Worm (Caenorhabditis elegans) whole organism, L1 larva: ENCODE results near the gene T02H6.9.

Experiments used
- C34B4.2 ChIP-seq: sonication (generic microtip); optimal IDR thresholded peaks from 2 replicates; lab custom pipeline; 2017; ENCODE audit warnings: mild to moderate bottlenecking, missing genetic modification characterization, missing compliant biosample characterization
- aly-2 ChIP-seq: fragments of 150-350 bp; optimal IDR thresholded peaks from 2 replicates; lab custom pipeline; 2014; ENCODE audit warnings: missing biosample characterization, missing genetic modification characterization
- ceh-8 ChIP-seq: fragments of 200-800 bp; sonication (Bioruptor generic); optimal IDR thresholded peaks from 2 replicates; lab custom pipeline; 2018; ENCODE audit warnings: mild to moderate bottlenecking, missing genetic modification characterization, moderate library complexity, missing compliant biosample characterization
- ceh-82 ChIP-seq, 3 experiments: fragments of 150-350 bp in 1 of 3; sonication (generic microtip) in 2 of 3; optimal IDR thresholded peaks; 2 replicates each; lab custom pipeline; 2014 to 2017; ENCODE audit warnings: missing biosample characterization in 3 of 3, missing genetic modification characterization in 3 of 3
- ces-1 ChIP-seq: fragments of 150-350 bp; optimal IDR thresholded peaks from 2 replicates; lab custom pipeline; 2014; ENCODE audit warnings: missing biosample characterization, missing genetic modification reagents, missing genetic modification characterization
- dpl-1 ChIP-seq, 3 experiments: fragments of 150-350 bp in 2 of 3; sonication (generic microtip) in 1 of 3; optimal IDR thresholded peaks; 2 replicates each; lab custom pipeline; 2014 to 2017; ENCODE audit warnings: missing biosample characterization in 3 of 3, missing genetic modification characterization in 3 of 3, missing genetic modification reagents in 3 of 3
- efl-1 ChIP-seq, 4 experiments: fragments of 150-350 bp; optimal IDR thresholded peaks in 3 of 4; peaks in 1 of 4; 1 replicate in 1 of 4; 2 replicates in 3 of 4; lab custom pipeline; 2014; ENCODE audit warnings: missing biosample characterization in 2 of 4, missing genetic modification characterization in 2 of 4, missing genetic modification reagents in 2 of 4
- efl-3 ChIP-seq: fragments of 200-800 bp; sonication (Bioruptor generic); optimal IDR thresholded peaks from 2 replicates; lab custom pipeline; 2018; ENCODE audit warnings: mild to moderate bottlenecking, missing genetic modification characterization, missing compliant biosample characterization
- fos-1 ChIP-seq: fragments of 150-350 bp; optimal IDR thresholded peaks from 2 replicates; lab custom pipeline; 2014; ENCODE audit warnings: missing biosample characterization, missing genetic modification characterization
- hpl-2 ChIP-seq: fragments of 150-350 bp; optimal IDR thresholded peaks from 2 replicates; lab custom pipeline; 2014; ENCODE audit warnings: missing biosample characterization, missing genetic modification reagents, missing genetic modification characterization
- irx-1 ChIP-seq: sonication (generic microtip); optimal IDR thresholded peaks from 2 replicates; lab custom pipeline; 2016; ENCODE audit warnings: missing genetic modification characterization, missing compliant biosample characterization
- isw-1 ChIP-seq: fragments of 200-800 bp; sonication (Bioruptor generic); IDR thresholded peaks from 2 replicates; pipeline ENCODE4 v1.3.6; 2022; ENCODE audit warnings: missing genetic modification characterization, missing compliant biosample characterization
- jun-1 ChIP-seq: fragments of 150-350 bp; optimal IDR thresholded peaks from 2 replicates; lab custom pipeline; 2014; ENCODE audit warnings: missing biosample characterization, missing genetic modification reagents, missing genetic modification characterization
- lin-14 ChIP-seq: fragments of 200-800 bp; sonication (Bioruptor generic); optimal IDR thresholded peaks from 2 replicates; lab custom pipeline; 2018; ENCODE audit warnings: mild to moderate bottlenecking, missing genetic modification characterization, moderate library complexity, missing compliant biosample characterization
- lin-15B ChIP-seq: fragments of 150-350 bp; sonication (generic microtip); optimal IDR thresholded peaks from 3 replicates; lab custom pipeline; 2014; ENCODE audit warnings: missing biosample characterization, missing genetic modification characterization
- lin-39 ChIP-seq: fragments of 150-350 bp; optimal IDR thresholded peaks from 2 replicates; lab custom pipeline; 2014; ENCODE audit warnings: missing biosample characterization, missing genetic modification reagents, missing genetic modification characterization
- lir-3 ChIP-seq: sonication (generic microtip); optimal IDR thresholded peaks from 2 replicates; lab custom pipeline; 2016; ENCODE audit warnings: mild to moderate bottlenecking, missing genetic modification characterization, moderate library complexity, missing compliant biosample characterization; ENCODE audit not compliant: poor library complexity
- mdl-1 ChIP-seq, 2 experiments: fragments of 150-350 bp; optimal IDR thresholded peaks; 2 replicates each; lab custom pipeline; 2014 to 2017; ENCODE audit warnings: missing biosample characterization in 2 of 2, missing genetic modification characterization in 2 of 2, inconsistent platforms in 1 of 2
- mef-2 ChIP-seq: fragments of 150-350 bp; optimal IDR thresholded peaks from 2 replicates; lab custom pipeline; 2014; ENCODE audit warnings: missing biosample characterization, missing genetic modification characterization
- nhr-20 ChIP-seq: sonication (generic microtip); optimal IDR thresholded peaks from 2 replicates; lab custom pipeline; 2016; ENCODE audit warnings: mild to moderate bottlenecking, missing genetic modification characterization, missing compliant biosample characterization
- nhr-237 ChIP-seq: fragments of 150-350 bp; optimal IDR thresholded peaks from 2 replicates; lab custom pipeline; 2014; ENCODE audit warnings: missing biosample characterization, missing genetic modification characterization
- nhr-28 ChIP-seq: fragments of 150-350 bp; optimal IDR thresholded peaks from 2 replicates; lab custom pipeline; 2014; ENCODE audit warnings: missing biosample characterization, missing genetic modification characterization
- nhr-47 ChIP-seq: sonication (generic microtip); optimal IDR thresholded peaks from 2 replicates; lab custom pipeline; 2016; ENCODE audit warnings: mild to moderate bottlenecking, missing genetic modification characterization, moderate library complexity, missing compliant biosample characterization
- nhr-76 ChIP-seq: sonication (generic microtip); optimal IDR thresholded peaks from 2 replicates; lab custom pipeline; 2017; ENCODE audit warnings: missing biosample characterization, missing genetic modification characterization
- nhr-77 ChIP-seq: fragments of 150-350 bp; optimal IDR thresholded peaks from 2 replicates; lab custom pipeline; 2014; ENCODE audit warnings: missing biosample characterization, missing genetic modification characterization
- nhr-90 ChIP-seq: sonication (generic microtip); optimal IDR thresholded peaks from 2 replicates; lab custom pipeline; 2016; ENCODE audit warnings: mild to moderate bottlenecking, missing genetic modification characterization, missing compliant biosample characterization; ENCODE audit not compliant: poor library complexity
- pax-3 ChIP-seq: fragments of 200-800 bp; sonication (Bioruptor generic); optimal IDR thresholded peaks from 2 replicates; lab custom pipeline; 2018; ENCODE audit warnings: mild to moderate bottlenecking, missing genetic modification characterization, moderate library complexity, missing compliant biosample characterization
- rnt-1 ChIP-seq: sonication (generic microtip); optimal IDR thresholded peaks from 2 replicates; lab custom pipeline; 2016; ENCODE audit warnings: mild to moderate bottlenecking, missing genetic modification characterization, moderate library complexity, missing compliant biosample characterization
- skn-1 ChIP-seq: fragments of 150-350 bp; optimal IDR thresholded peaks from 2 replicates; lab custom pipeline; 2014; ENCODE audit warnings: missing biosample characterization, missing genetic modification characterization
- swsn-7 ChIP-seq: sonication (generic microtip); optimal IDR thresholded peaks from 2 replicates; lab custom pipeline; 2016; ENCODE audit warnings: missing genetic modification characterization, missing compliant biosample characterization
- tlp-1 ChIP-seq: fragments of 150-350 bp; optimal IDR thresholded peaks from 2 replicates; lab custom pipeline; 2014; ENCODE audit warnings: missing biosample characterization, missing genetic modification characterization
- unc-62 ChIP-seq: fragments of 150-350 bp; optimal IDR thresholded peaks from 2 replicates; lab custom pipeline; 2014; ENCODE audit warnings: missing biosample characterization, missing genetic modification reagents, missing genetic modification characterization
- unc-98 ChIP-seq: fragments of 200-800 bp; sonication (Bioruptor generic); IDR thresholded peaks from 2 replicates; pipeline ENCODE4 v1.3.6; 2022; ENCODE audit warnings: missing genetic modification characterization, missing compliant biosample characterization
- vab-15 ChIP-seq: sonication (generic microtip); optimal IDR thresholded peaks from 2 replicates; lab custom pipeline; 2017; ENCODE audit warnings: missing genotype, mild to moderate bottlenecking, missing genetic modification characterization, missing compliant biosample characterization
- xbp-1 ChIP-seq: sonication (generic microtip); optimal IDR thresholded peaks from 2 replicates; lab custom pipeline; 2016; ENCODE audit warnings: missing genetic modification characterization, missing compliant biosample characterization

The T02H6.9 gene

DNA sequence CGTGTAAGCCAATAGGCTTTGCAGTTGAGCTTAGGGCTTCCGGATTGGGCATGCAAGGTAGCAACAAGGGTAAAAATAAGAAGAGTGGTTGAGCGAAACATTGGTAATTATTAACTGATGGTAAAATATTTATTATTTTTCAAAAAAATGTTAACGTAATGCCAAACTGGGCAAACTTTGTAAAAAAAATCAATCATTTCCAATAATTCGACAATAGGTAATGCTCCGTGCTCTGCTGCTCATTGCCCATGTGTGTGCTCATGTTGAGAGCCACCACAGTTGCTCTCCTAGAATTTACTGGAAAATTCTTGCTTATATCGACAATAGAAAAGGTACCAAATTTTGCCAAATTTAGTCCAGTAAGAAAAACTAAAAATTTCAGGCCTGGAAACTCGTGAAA is 1.9 kb downstream of the T02H6.9 start, which contains the start of the genes T02H6.10 and T02H6.8:
Gene T02H6.10 (minus strand): TSS at position 101 of the 400 bp plus-strand sequence.
Gene T02H6.8 (plus strand): TSS at position 221 of the 400 bp plus-strand sequence.
- TF ChIP-seq nhr-20 (tag; lab: Kevin White, UChicago): no peak
- TF ChIP-seq, all 84 proteins: peak for 0

DNA sequence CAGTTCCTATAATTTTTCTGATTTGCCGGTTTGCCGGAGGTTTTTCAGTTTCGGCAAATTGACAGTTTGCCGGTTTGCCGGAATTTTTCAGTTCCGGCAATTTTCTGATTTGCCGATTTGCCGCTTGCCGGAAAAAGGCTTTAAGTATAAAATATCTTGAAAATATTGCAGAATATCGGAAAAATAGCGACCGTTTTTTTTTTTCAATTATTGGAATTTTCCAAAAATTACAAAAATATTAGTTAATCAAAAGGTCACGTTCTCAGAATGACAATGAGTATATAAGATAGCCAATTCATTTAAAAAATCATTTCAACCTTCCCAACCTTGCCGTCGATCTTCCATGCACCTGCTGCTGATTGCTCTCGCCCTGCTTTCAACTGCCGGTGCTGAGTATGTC is 3.6 kb downstream of the T02H6.9 start, which contains the start of gene T02H6.7:
Gene T02H6.7 (plus strand): TSS at position 301 of the 400 bp plus-strand sequence.
- TF ChIP-seq hpl-2 (GFP tag; lab: Kevin White, UChicago) (no peak), skn-1 (tag; lab: Kevin White, UChicago) (no peak), irx-1 (tag; lab: Kevin White, UChicago) (no peak), jun-1 (tag; lab: Kevin White, UChicago) (no peak), pax-3 (tag; lab: Kevin White, UChicago) (no peak), lin-39 (no peak)
- TF ChIP-seq, all 84 proteins: peak for 0

DNA sequence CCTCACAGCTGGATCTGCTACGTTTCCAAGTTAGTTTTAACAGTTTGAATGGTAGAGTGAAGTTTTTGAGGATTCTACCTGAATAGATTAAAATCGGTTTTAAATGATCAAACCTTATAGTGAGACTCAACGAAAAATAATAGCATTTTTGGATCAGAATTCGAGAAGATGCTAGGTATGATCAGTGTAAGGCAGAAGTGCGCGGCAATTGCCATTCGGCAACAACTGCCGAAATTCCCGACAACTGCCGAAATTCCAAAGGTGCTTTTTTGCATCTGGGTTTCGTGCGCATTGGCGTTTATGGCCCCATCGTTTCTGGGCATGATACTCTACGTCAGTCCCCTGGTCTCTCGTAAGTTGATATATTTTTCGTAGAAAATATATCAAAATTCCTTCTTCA is 4.8 kb downstream of the T02H6.9 start, which contains the start of gene T02H6.6:
Gene T02H6.6 (plus strand): TSS at position 301 of the 400 bp plus-strand sequence.
- no peak for TF ChIP-seq isw-1 (GFP tag; lab: Robert Waterston, UW)
- TF ChIP-seq nhr-76 (tag; lab: Kevin White, UChicago): no peak
- no peak for TF ChIP-seq nhr-90
- no peak for TF ChIP-seq C34B4.2 (tag; lab: Kevin White, UChicago)
- TF ChIP-seq ceh-82 (tag; optimal IDR thresholded peaks at IDR 0.05; lab: Kevin White, UChicago): no peak
- no peak for TF ChIP-seq irx-1 (tag; lab: Kevin White, UChicago)
- TF ChIP-seq efl-1 (optimal IDR thresholded peaks at IDR 0.05; lab: Kevin White, UChicago): no peak
- TF ChIP-seq efl-1 (GFP tag; optimal IDR thresholded peaks at IDR 0.05 in 1 of 2; lab: Kevin White, UChicago): no peak
- TF ChIP-seq nhr-77 (tag; lab: Kevin White, UChicago): no peak
- no peak for TF ChIP-seq tlp-1 (tag; lab: Kevin White, UChicago)
- TF ChIP-seq lir-3 (tag; lab: Kevin White, UChicago): no peak
- no peak for TF ChIP-seq swsn-7 (tag; lab: Kevin White, UChicago)
- no peak for TF ChIP-seq skn-1 (tag; lab: Kevin White, UChicago)
- no peak for TF ChIP-seq mdl-1 (tag; optimal IDR thresholded peaks at IDR 0.05; lab: Kevin White, UChicago)
- no peak for TF ChIP-seq xbp-1
- no peak for TF ChIP-seq ces-1 (GFP tag; lab: Kevin White, UChicago)
- TF ChIP-seq lin-15B (tag; lab: Kevin White, UChicago): no peak
- no peak for TF ChIP-seq pax-3 (tag; lab: Kevin White, UChicago)
- TF ChIP-seq nhr-28: no peak
- no peak for TF ChIP-seq vab-15 (tag; lab: Kevin White, UChicago)
- TF ChIP-seq, all 84 proteins: peak for 0

DNA sequence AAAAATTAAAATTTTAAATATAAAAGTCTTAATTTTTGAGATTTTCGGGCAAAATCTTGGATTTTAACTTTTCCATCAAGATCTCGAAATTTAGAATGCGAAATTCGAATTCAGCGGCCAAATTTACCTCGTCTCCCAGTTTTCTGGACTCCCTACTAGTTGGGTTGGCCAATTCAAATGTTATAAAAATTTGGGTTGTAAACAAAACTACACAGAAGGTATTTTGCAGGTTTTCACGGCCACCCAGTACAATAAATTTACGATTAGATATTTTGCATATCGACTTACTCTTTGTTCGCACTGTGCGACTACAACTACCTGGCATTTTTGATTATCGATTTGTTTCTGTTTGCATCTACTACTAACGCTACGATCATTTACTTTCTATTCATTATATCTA is 6.1 kb downstream of the T02H6.9 start, which contains the start of gene T02H6.5:
Gene T02H6.5 (plus strand): TSS at position 301 of the 400 bp plus-strand sequence.
- TF ChIP-seq nhr-237 (tag; lab: Kevin White, UChicago) (no peak), unc-98 (no peak), nhr-47 (tag; lab: Kevin White, UChicago) (no peak), efl-3 (GFP tag; lab: Kevin White, UChicago) (no peak), fos-1 (no peak)

DNA sequence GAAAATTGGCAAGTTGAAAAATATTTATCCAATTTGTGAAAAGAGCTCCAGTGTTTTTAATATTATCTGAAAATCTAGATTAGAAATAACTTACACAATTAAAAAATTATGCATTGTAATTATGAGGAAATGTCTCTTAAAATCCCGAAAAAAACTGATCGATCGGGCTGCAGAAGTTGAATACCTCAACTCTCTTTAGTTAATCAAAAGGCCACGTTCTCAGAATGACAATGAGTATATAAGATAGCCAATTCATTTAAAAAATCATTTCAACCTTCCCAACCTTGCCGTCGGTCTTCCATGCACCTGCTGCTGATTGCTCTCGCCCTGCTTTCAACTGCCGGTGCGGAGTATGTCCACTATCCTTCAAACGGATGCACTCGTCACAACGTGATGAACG is 11.1 kb downstream of the T02H6.9 start, which contains the start of gene T02H6.4:
Gene T02H6.4 (plus strand): TSS at position 301 of the 400 bp plus-strand sequence.
- TF ChIP-seq lir-3 (tag; lab: Kevin White, UChicago) (no peak), aly-2 (tag; lab: Kevin White, UChicago) (no peak), unc-62 (GFP tag; lab: Kevin White, UChicago) (no peak), ceh-8 (no peak), nhr-76 (tag; lab: Kevin White, UChicago) (no peak)

DNA sequence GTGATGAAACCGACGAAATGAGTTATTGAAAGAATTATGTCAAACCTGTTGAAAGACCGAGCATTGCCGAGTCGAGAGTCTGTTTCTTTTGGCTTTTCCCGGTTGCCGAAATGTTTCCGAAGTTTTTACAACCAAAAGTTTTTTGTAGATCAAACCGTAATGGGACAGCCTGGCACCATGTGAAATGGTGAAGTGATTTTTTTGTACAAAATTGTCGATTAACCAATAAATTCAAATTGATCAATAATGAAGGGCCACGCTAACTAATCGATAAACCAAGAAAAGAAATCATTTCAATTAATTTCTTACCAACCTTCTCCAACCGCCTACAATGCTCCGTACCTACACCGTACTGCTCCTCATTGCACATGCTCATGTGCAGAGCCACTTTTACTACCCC is 12.9 kb downstream of the T02H6.9 start, which contains the start of gene T02H6.3:
Gene T02H6.3 (plus strand): TSS at position 301 of the 400 bp plus-strand sequence.
- TF ChIP-seq dpl-1 (GFP tag; optimal IDR thresholded peaks at IDR 0.05; lab: Kevin White, UChicago) (no peak), mef-2 (tag; lab: Kevin White, UChicago) (no peak), lin-14 (GFP tag; lab: Kevin White, UChicago) (no peak), ces-1 (GFP tag; lab: Kevin White, UChicago) (no peak), swsn-7 (tag; lab: Kevin White, UChicago) (no peak), rnt-1 (tag; lab: Kevin White, UChicago) (no peak)
